Worm (Caenorhabditis elegans): ENCODE data around the gene C09F5.3.

ce11 chrIII:650539-650938, 14.5 kb downstream of the C09F5.3 start:
- TF ChIP-seq zag-1 (tag; optimal IDR thresholded peaks at IDR 0.05), result no peak
- TF ChIP-seq nhr-77 (tag; optimal IDR thresholded peaks at IDR 0.05), result no peak
- no peak for TF ChIP-seq hif-1 (tag; optimal IDR thresholded peaks at IDR 0.05)
- TF ChIP-seq R02D3.7 (tag; optimal IDR thresholded peaks at IDR 0.05), result no peak
- no peak for TF ChIP-seq D1046.2 (GFP tag; IDR thresholded peaks at IDR 0.05)
- peak; percentile 58 for TF ChIP-seq nhr-28 (tag; optimal IDR thresholded peaks at IDR 0.05)
- TF ChIP-seq lsy-2 (tag; optimal IDR thresholded peaks at IDR 0.05), result no peak
- no peak for TF ChIP-seq unc-130 (GFP tag; optimal IDR thresholded peaks at IDR 0.05)
- TF ChIP-seq tag-97 (GFP tag; IDR thresholded peaks at IDR 0.05), result no peak
